Worm (Caenorhabditis elegans): ENCODE measurements around the gene rtfo-1.

Gene rtfo-1

DNA sequence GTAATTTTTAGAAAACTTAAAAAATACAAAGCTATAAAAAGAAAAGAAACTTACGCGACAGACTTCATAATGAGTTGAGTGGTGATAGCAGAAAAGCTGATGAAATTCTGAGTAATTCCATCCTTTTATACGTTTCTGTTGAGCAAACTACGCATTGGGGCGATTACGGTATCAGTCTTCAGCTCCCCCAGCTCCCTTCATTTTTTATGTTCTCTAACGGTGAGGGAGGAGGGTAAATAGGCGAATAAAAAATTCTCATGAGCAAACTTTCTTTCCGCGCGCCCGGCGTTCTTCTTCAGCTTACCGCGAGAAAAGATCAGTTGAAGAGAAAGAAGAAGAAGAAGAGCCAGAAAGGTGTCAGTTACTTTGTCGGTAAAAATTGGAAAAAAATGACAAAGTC is 36.5 kb upstream of the rtfo-1 start, which contains the start of gene idpc-7:
Gene idpc-7 (minus strand): TSS at position 101 of the 400 bp plus-strand sequence.
- TF ChIP-seq blmp-1 (tag; optimal IDR thresholded peaks at IDR 0.05; ENCODE audit: insufficient read depth) (no peak), nhr-129 (tag; optimal IDR thresholded peaks at IDR 0.05) (no peak), unc-62 (GFP tag; optimal IDR thresholded peaks at IDR 0.05) (no peak), peb-1 (tag; optimal IDR thresholded peaks at IDR 0.05) (no peak), zag-1 (tag; optimal IDR thresholded peaks at IDR 0.05) (no peak), nhr-11 (tag; optimal IDR thresholded peaks at IDR 0.05) (no peak), nhr-10 (tag; optimal IDR thresholded peaks at IDR 0.05) (no peak), ama-1 (optimal IDR thresholded peaks at IDR 0.05) (no peak), nhr-23 (tag; optimal IDR thresholded peaks at IDR 0.05) (no peak), Y55F3AM.14 (GFP tag; optimal IDR thresholded peaks at IDR 0.05) (no peak), lsy-2 (tag; optimal IDR thresholded peaks at IDR 0.05) (no peak), fos-1 (tag; optimal IDR thresholded peaks at IDR 0.05) (no peak), nhr-12 (tag; optimal IDR thresholded peaks at IDR 0.05) (no peak), unc-55 (GFP tag; optimal IDR thresholded peaks at IDR 0.05) (no peak), mab-5 (tag; optimal IDR thresholded peaks at IDR 0.05) (no peak)

- TF ChIP-seq sem-4 (tag; optimal IDR thresholded peaks at IDR 0.05) = no peak
- no peak for TF ChIP-seq mdl-1 (tag; optimal IDR thresholded peaks at IDR 0.05)
- TF ChIP-seq peb-1 (tag; optimal IDR thresholded peaks at IDR 0.05) = no peak
- TF ChIP-seq C34F6.9 (tag; optimal IDR thresholded peaks at IDR 0.05) = no peak
- TF ChIP-seq lin-39 (tag; optimal IDR thresholded peaks at IDR 0.05) = no peak
- TF ChIP-seq R02D3.7 (tag; optimal IDR thresholded peaks at IDR 0.05) = no peak
- TF ChIP-seq egl-27 (tag; optimal IDR thresholded peaks at IDR 0.05) = no peak
- TF ChIP-seq ztf-1 (GFP tag; conservative IDR thresholded peaks at IDR 0.05) = no peak
- no peak for TF ChIP-seq ceh-16 (tag; optimal IDR thresholded peaks at IDR 0.05)
- no peak for TF ChIP-seq mab-5 (tag; optimal IDR thresholded peaks at IDR 0.05)
- no peak for TF ChIP-seq gmeb-1 (tag; optimal IDR thresholded peaks at IDR 0.05)
- no peak for TF ChIP-seq lin-11 (tag; optimal IDR thresholded peaks at IDR 0.05)
- no peak for TF ChIP-seq blmp-1 (tag; optimal IDR thresholded peaks at IDR 0.05; ENCODE audit: insufficient read depth)
- no peak for TF ChIP-seq lin-13 (GFP tag; optimal IDR thresholded peaks at IDR 0.05)
- TF ChIP-seq nhr-12 (tag; optimal IDR thresholded peaks at IDR 0.05) = no peak
- no peak for TF ChIP-seq nhr-21 (tag; optimal IDR thresholded peaks at IDR 0.05)
- no peak for TF ChIP-seq nhr-237 (tag; optimal IDR thresholded peaks at IDR 0.05)
- TF ChIP-seq nhr-77 (tag; optimal IDR thresholded peaks at IDR 0.05) = no peak
Observed at ce11 chrV:9618420-9618819, 36.0 kb upstream of the rtfo-1 start.

- TF ChIP-seq nhr-21 (tag; optimal IDR thresholded peaks at IDR 0.05) = no peak
- no peak for TF ChIP-seq mab-5 (tag; optimal IDR thresholded peaks at IDR 0.05)
- no peak for TF ChIP-seq lsy-2 (tag; optimal IDR thresholded peaks at IDR 0.05)
- TF ChIP-seq C34F6.9 (tag; optimal IDR thresholded peaks at IDR 0.05) = no peak
- TF ChIP-seq nhr-10 (tag; optimal IDR thresholded peaks at IDR 0.05) = no peak
- no peak for TF ChIP-seq nhr-12 (tag; optimal IDR thresholded peaks at IDR 0.05)
- no peak for TF ChIP-seq lin-39 (tag; optimal IDR thresholded peaks at IDR 0.05)
- no peak for TF ChIP-seq snpc-4 (tag; optimal IDR thresholded peaks at IDR 0.05)
- no peak for TF ChIP-seq lin-13 (GFP tag; optimal IDR thresholded peaks at IDR 0.05)
- no peak for TF ChIP-seq zag-1 (tag; optimal IDR thresholded peaks at IDR 0.05)
- TF ChIP-seq R02D3.7 (tag; optimal IDR thresholded peaks at IDR 0.05) = no peak
- no peak for TF ChIP-seq mbf-1 (tag; optimal IDR thresholded peaks at IDR 0.05)
- TF ChIP-seq sem-4 (tag; optimal IDR thresholded peaks at IDR 0.05) = no peak
- no peak for TF ChIP-seq fos-1 (tag; optimal IDR thresholded peaks at IDR 0.05)
Observed at ce11 chrV:9616687-9617086, 34.2 kb upstream of the rtfo-1 start.

- TF ChIP-seq F13H6.1 (tag; optimal IDR thresholded peaks at IDR 0.05) (no peak), ama-1 (optimal IDR thresholded peaks at IDR 0.05) (no peak), lsy-2 (tag; optimal IDR thresholded peaks at IDR 0.05) (no peak), nhr-25 (tag; optimal IDR thresholded peaks at IDR 0.05) (no peak), dmd-4 (tag; optimal IDR thresholded peaks at IDR 0.05) (no peak), nhr-77 (tag; optimal IDR thresholded peaks at IDR 0.05) (no peak), mbf-1 (tag; optimal IDR thresholded peaks at IDR 0.05) (no peak), sma-3 (GFP tag; optimal IDR thresholded peaks at IDR 0.05) (no peak), gmeb-1 (tag; optimal IDR thresholded peaks at IDR 0.05) (no peak), nhr-10 (tag; optimal IDR thresholded peaks at IDR 0.05) (no peak), alr-1 (tag; optimal IDR thresholded peaks at IDR 0.05) (no peak), unc-62 (GFP tag; optimal IDR thresholded peaks at IDR 0.05) (no peak), aly-2 (tag; optimal IDR thresholded peaks at IDR 0.05) (no peak)
Observed at ce11 chrV:9616130-9616529, 33.7 kb upstream of the rtfo-1 start.
